Fruit fly (Drosophila melanogaster) whole organism, embryonic: ENCODE measurements around the gene Spec2.
A peak's percentile ranks its signal among the peaks of the same experiment; 100 is the strongest.

ENCODE experiments used
- Bdp1 ChIP-seq: fragments of 200-800 bp; sonication (Bioruptor generic); optimal IDR thresholded peaks from 3 replicates; lab custom pipeline; 2016; ENCODE audit warnings: missing biosample characterization, missing genetic modification characterization
- CG10267 ChIP-seq: fragments of 200-800 bp; sonication (Bioruptor generic); optimal IDR thresholded peaks from 2 replicates; lab custom pipeline; 2018; ENCODE audit warnings: missing biosample characterization, mild to moderate bottlenecking, missing genetic modification characterization, moderate library complexity
- CG10321 ChIP-seq: fragments of 200-800 bp; sonication (Bioruptor generic); IDR thresholded peaks from 2 replicates; pipeline ENCODE4 v1.3.6; 2022; ENCODE audit warnings: missing biosample characterization, missing genetic modification characterization
- CG10654 ChIP-seq: fragments of 200-800 bp; sonication (Bioruptor generic); optimal IDR thresholded peaks from 2 replicates; lab custom pipeline; 2016; ENCODE audit warnings: missing biosample characterization, missing genetic modification characterization
- CG11696 ChIP-seq: fragments of 200-800 bp; sonication (Bioruptor generic); IDR thresholded peaks from 2 replicates; pipeline ENCODE4 v1.3.6; 2022; ENCODE audit warnings: missing biosample characterization, missing genetic modification characterization
- CG12299 ChIP-seq: fragments of 200-800 bp; sonication (Bioruptor generic); optimal IDR thresholded peaks from 2 replicates; lab custom pipeline; 2018; ENCODE audit warnings: missing biosample characterization, mild to moderate bottlenecking, missing genetic modification characterization
- CG13424 ChIP-seq: fragments of 200-800 bp; sonication (Bioruptor generic); optimal IDR thresholded peaks from 2 replicates; lab custom pipeline; 2019; ENCODE audit warnings: missing biosample characterization, mild to moderate bottlenecking, missing genetic modification characterization, moderate library complexity
- CG1602 ChIP-seq: fragments of 200-800 bp; sonication (Bioruptor generic); optimal IDR thresholded peaks from 3 replicates; lab custom pipeline; 2016; ENCODE audit warnings: missing biosample characterization, missing genetic modification characterization
- CG1603 ChIP-seq: fragments of 200-800 bp; sonication (Bioruptor generic); optimal IDR thresholded peaks from 2 replicates; lab custom pipeline; 2019; ENCODE audit warnings: missing biosample characterization, mild to moderate bottlenecking, missing genetic modification characterization, moderate library complexity
- CG17361 ChIP-seq: fragments of 200-800 bp; sonication (Bioruptor generic); IDR thresholded peaks from 3 replicates; pipeline ENCODE4 v1.3.6; 2022; ENCODE audit warnings: missing biosample characterization, missing genetic modification characterization
- CG17568 ChIP-seq: fragments of 200-800 bp; sonication (Bioruptor generic); optimal IDR thresholded peaks from 2 replicates; lab custom pipeline; 2018; ENCODE audit warnings: missing biosample characterization, mild to moderate bottlenecking, missing genetic modification characterization, moderate library complexity
- CG2116 ChIP-seq: fragments of 200-800 bp; sonication (Bioruptor generic); optimal IDR thresholded peaks from 3 replicates; lab custom pipeline; 2018; ENCODE audit warnings: missing biosample characterization, mild to moderate bottlenecking, missing genetic modification characterization
- CG2199 ChIP-seq: fragments of 200-800 bp; sonication (Bioruptor generic); IDR thresholded peaks from 3 replicates; pipeline ENCODE4 v1.3.6; 2022; ENCODE audit warnings: missing biosample characterization, missing genetic modification characterization
- CG2202 ChIP-seq: fragments of 200-800 bp; sonication (Bioruptor generic); optimal IDR thresholded peaks from 2 replicates; lab custom pipeline; 2018; ENCODE audit warnings: missing biosample characterization, mild to moderate bottlenecking, missing genetic modification characterization
- CG30431 ChIP-seq: fragments of 200-800 bp; sonication (Bioruptor generic); optimal IDR thresholded peaks from 2 replicates; lab custom pipeline; 2017; ENCODE audit warnings: missing biosample characterization, missing genetic modification characterization
- CG3995 ChIP-seq: fragments of 200-800 bp; sonication (Bioruptor generic); optimal IDR thresholded peaks from 3 replicates; lab custom pipeline; 2016; ENCODE audit warnings: missing biosample characterization, missing genetic modification characterization
- CG4360 ChIP-seq: fragments of 200-800 bp; sonication (Bioruptor generic); IDR thresholded peaks from 2 replicates; pipeline ENCODE4 v1.3.6; 2022; ENCODE audit warnings: missing biosample characterization, missing genetic modification characterization
- CG4424 ChIP-seq: fragments of 200-800 bp; sonication (Bioruptor generic); optimal IDR thresholded peaks from 3 replicates; lab custom pipeline; 2016; ENCODE audit warnings: missing biosample characterization, missing genetic modification characterization
- CG7357 ChIP-seq: fragments of 200-800 bp; sonication (Bioruptor generic); IDR thresholded peaks from 3 replicates; pipeline ENCODE4 v1.3.6; 2022; ENCODE audit warnings: missing biosample characterization, missing genetic modification characterization
- CG8281 ChIP-seq: fragments of 200-800 bp; sonication (Bioruptor generic); optimal IDR thresholded peaks from 2 replicates; lab custom pipeline; 2018; ENCODE audit warnings: missing biosample characterization, mild to moderate bottlenecking, missing genetic modification characterization, moderate library complexity
- CG9437 ChIP-seq: fragments of 200-800 bp; sonication (Bioruptor generic); optimal IDR thresholded peaks from 2 replicates; lab custom pipeline; 2018; ENCODE audit warnings: missing biosample characterization, mild to moderate bottlenecking, missing genetic modification characterization
- CG9727 ChIP-seq: fragments of 200-800 bp; sonication (Bioruptor generic); optimal IDR thresholded peaks from 3 replicates; lab custom pipeline; 2017; ENCODE audit warnings: missing biosample characterization, mild to moderate bottlenecking, missing genetic modification characterization
- CG9817 ChIP-seq: fragments of 200-800 bp; sonication (Bioruptor generic); optimal IDR thresholded peaks from 2 replicates; lab custom pipeline; 2018; ENCODE audit warnings: missing biosample characterization, mild to moderate bottlenecking, missing genetic modification characterization, moderate library complexity
- D19B ChIP-seq: fragments of 200-800 bp; sonication (Bioruptor generic); optimal IDR thresholded peaks from 2 replicates; lab custom pipeline; 2017; ENCODE audit warnings: missing biosample characterization, mild to moderate bottlenecking, missing genetic modification characterization
- Dad ChIP-seq: fragments of 200-800 bp; sonication (Bioruptor generic); optimal IDR thresholded peaks from 3 replicates; lab custom pipeline; 2016; ENCODE audit warnings: missing biosample characterization, missing genetic modification characterization
- Dbx ChIP-seq: fragments of 200-800 bp; sonication (Bioruptor generic); IDR thresholded peaks from 3 replicates; pipeline ENCODE4 v1.3.6; 2022; ENCODE audit warnings: missing biosample characterization, missing genetic modification characterization
- Deaf1 ChIP-seq: fragments of 200-800 bp; optimal IDR thresholded peaks from 3 replicates; lab custom pipeline; 2019; ENCODE audit warnings: missing biosample characterization, mild to moderate bottlenecking, missing genetic modification characterization, moderate library complexity
- Dfd ChIP-seq, 2 experiments: fragments of >200 bp; optimal IDR thresholded peaks; 2 replicates each; lab custom pipeline; 2017; ENCODE audit warnings: missing biosample characterization in 2 of 2, missing genetic modification characterization in 2 of 2
- Hand ChIP-seq: fragments of 200-800 bp; sonication (Bioruptor generic); optimal IDR thresholded peaks from 2 replicates; lab custom pipeline; 2017; ENCODE audit warnings: mild to moderate bottlenecking, missing biosample characterization, missing genetic modification reagents, missing genetic modification characterization
- Hr3 ChIP-seq: fragments of 200-800 bp; sonication (Bioruptor generic); optimal IDR thresholded peaks from 3 replicates; lab custom pipeline; 2016; ENCODE audit warnings: missing biosample characterization, missing genetic modification characterization
- Hr78 ChIP-seq, 2 experiments: fragments of 200-800 bp in 1 of 2; fragments of >200 bp in 1 of 2; sonication (Bioruptor generic) in 1 of 2; optimal IDR thresholded peaks; 2 replicates each; lab custom pipeline; 2017 to 2019; ENCODE audit warnings: missing biosample characterization in 2 of 2, missing genetic modification characterization in 2 of 2, mild to moderate bottlenecking in 1 of 2, moderate library complexity in 1 of 2
- Jarid2 ChIP-seq: fragments of 200-800 bp; sonication (Bioruptor generic); optimal IDR thresholded peaks from 3 replicates; lab custom pipeline; 2017; ENCODE audit warnings: mild to moderate bottlenecking, missing biosample characterization, missing genetic modification reagents, missing genetic modification characterization
- Lim3 ChIP-seq: fragments of 200-800 bp; sonication (Bioruptor generic); IDR thresholded peaks from 2 replicates; pipeline ENCODE4 v1.3.6; 2022; ENCODE audit warnings: missing biosample characterization, missing genetic modification characterization
- Mad ChIP-seq: fragments of 200-800 bp; sonication (Bioruptor generic); optimal IDR thresholded peaks from 2 replicates; lab custom pipeline; 2016; ENCODE audit warnings: missing biosample characterization, missing genetic modification characterization
- Meics ChIP-seq: fragments of 200-800 bp; sonication (Bioruptor generic); optimal IDR thresholded peaks from 2 replicates; lab custom pipeline; 2017; ENCODE audit warnings: missing biosample characterization, mild to moderate bottlenecking, missing genetic modification characterization
- Neu2 ChIP-seq: fragments of 200-800 bp; sonication (Bioruptor generic); optimal IDR thresholded peaks from 3 replicates; lab custom pipeline; 2016; ENCODE audit warnings: missing biosample characterization, missing genetic modification characterization, borderline replicate concordance
- Rx ChIP-seq: fragments of 200-800 bp; sonication (Bioruptor generic); IDR thresholded peaks from 2 replicates; pipeline ENCODE4 v1.3.6; 2022; ENCODE audit warnings: missing biosample characterization, missing genetic modification characterization
- br ChIP-seq: fragments of >200 bp; optimal IDR thresholded peaks from 2 replicates; lab custom pipeline; 2017
- cwo ChIP-seq: fragments of 200-800 bp; sonication (Bioruptor generic); optimal IDR thresholded peaks from 3 replicates; lab custom pipeline; 2017; ENCODE audit warnings: missing biosample characterization, missing genetic modification characterization, mild to moderate bottlenecking, moderate library complexity, missing genetic modification reagents
- eyg ChIP-seq: fragments of 200-800 bp; sonication (Bioruptor generic); optimal IDR thresholded peaks from 3 replicates; lab custom pipeline; 2016; ENCODE audit warnings: missing biosample characterization, missing genetic modification characterization
- gcm2 ChIP-seq: fragments of 200-800 bp; sonication (Bioruptor generic); optimal IDR thresholded peaks from 2 replicates; lab custom pipeline; 2016; ENCODE audit warnings: missing biosample characterization, missing genetic modification characterization
- gfzf ChIP-seq: fragments of 200-800 bp; sonication (Bioruptor generic); optimal IDR thresholded peaks from 2 replicates; lab custom pipeline; 2016; ENCODE audit warnings: missing biosample characterization, mild to moderate bottlenecking, missing genetic modification characterization, moderate library complexity
- jing ChIP-seq: fragments of 200-800 bp; sonication (Bioruptor generic); optimal IDR thresholded peaks from 2 replicates; lab custom pipeline; 2018; ENCODE audit warnings: missing biosample characterization, mild to moderate bottlenecking, missing genetic modification characterization
- mld ChIP-seq: fragments of 200-800 bp; sonication (Bioruptor generic); IDR thresholded peaks from 3 replicates; pipeline ENCODE4 v1.3.6; 2022; ENCODE audit warnings: missing biosample characterization, missing genetic modification characterization; ENCODE audit not compliant: partially characterized antibody
- oc ChIP-seq: fragments of 200-800 bp; sonication (Bioruptor generic); optimal IDR thresholded peaks from 2 replicates; lab custom pipeline; 2018; ENCODE audit warnings: missing biosample characterization, mild to moderate bottlenecking, missing genetic modification characterization, moderate library complexity
- pb ChIP-seq: fragments of 200-800 bp; sonication (Bioruptor generic); optimal IDR thresholded peaks from 3 replicates; lab custom pipeline; 2016; ENCODE audit warnings: missing biosample characterization, missing genetic modification characterization
- pita ChIP-seq: fragments of 200-800 bp; sonication (Bioruptor generic); optimal IDR thresholded peaks from 2 replicates; lab custom pipeline; 2017; ENCODE audit warnings: missing biosample characterization, mild to moderate bottlenecking, missing genetic modification characterization
- repo ChIP-seq: fragments of 200-800 bp; sonication (Bioruptor generic); optimal IDR thresholded peaks from 2 replicates; lab custom pipeline; 2016; ENCODE audit warnings: missing biosample characterization, missing genetic modification characterization
- trh ChIP-seq: fragments of 200-800 bp; sonication (Bioruptor generic); optimal IDR thresholded peaks from 2 replicates; lab custom pipeline; 2016; ENCODE audit warnings: missing biosample characterization, missing genetic modification characterization
- tx ChIP-seq: fragments of 200-800 bp; sonication (Bioruptor generic); optimal IDR thresholded peaks from 2 replicates; lab custom pipeline; 2016; ENCODE audit warnings: missing biosample characterization, missing genetic modification characterization
- zen2 ChIP-seq: fragments of 200-800 bp; sonication (Bioruptor generic); IDR thresholded peaks from 3 replicates; pipeline ENCODE4 v1.3.6; 2022; ENCODE audit warnings: missing biosample characterization, missing genetic modification characterization; ENCODE audit not compliant: partially characterized antibody

Gene Spec2

DNA sequence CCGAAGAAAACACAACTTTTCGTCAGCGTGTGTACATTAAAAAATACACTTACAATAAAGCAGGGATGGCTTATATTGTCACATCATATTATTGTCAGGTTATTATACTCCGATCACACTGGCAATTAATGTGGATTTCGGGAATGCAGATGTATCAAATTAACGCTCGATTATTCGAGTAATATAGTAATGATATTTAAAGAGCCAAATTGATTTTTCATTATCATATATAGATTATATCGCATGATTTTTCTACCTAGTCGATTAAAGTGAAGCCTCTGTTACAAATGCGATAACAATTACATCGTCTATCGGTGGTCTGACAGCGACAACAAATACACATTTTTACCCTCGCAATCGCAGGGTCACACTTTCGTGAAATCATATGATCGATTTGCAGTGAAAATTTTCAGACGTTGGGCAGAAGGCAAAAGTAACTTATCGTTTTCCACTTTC lies 32.5 kb downstream of the Spec2 start, which contains the start of the genes noi and Vha26 (continued):
- TF ChIP-seq Bdp1 (GFP tag; lab: Kevin White, UChicago) (peak; percentile 35), CG2202 (tag; lab: Kevin White, UChicago) (peak; percentile 50), gcm2 (GFP tag; lab: Kevin White, UChicago) (no peak), repo (GFP tag; lab: Kevin White, UChicago) (no peak), CG17568 (no peak), Dbx (0 out of 3 replicates have a peak, but pooled peaks have one; percentile 19), CG9817 (tag; lab: Kevin White, UChicago) (no peak), eyg (GFP tag; lab: Kevin White, UChicago) (no peak), Dad (no peak), Neu2 (no peak), CG9437 (GFP tag; lab: Kevin White, UChicago) (no peak), gfzf (GFP tag; lab: Kevin White, UChicago) (peak; percentile 68), CG17361 (peak; percentile 74; the same call in 2 of the 3 replicates), Hr78 (GFP tag; optimal IDR thresholded peaks at IDR 0.05; lab: Kevin White, UChicago) (peak in 1 of 2 experiments; percentile 54), CG9727 (GFP tag; lab: Kevin White, UChicago) (peak; percentile 60), CG11696 (no peak), br (lab: Kevin White, UChicago) (no peak), CG8281 (tag; lab: Kevin White, UChicago) (no peak), zen2 (GFP tag; lab: Robert Waterston, UW) (no peak), CG1602 (GFP tag; lab: Kevin White, UChicago) (no peak), CG10267 (peak; percentile 72), jing (no peak), trh (no peak), CG2199 (GFP tag; lab: Robert Waterston, UW) (no peak), CG10321 (GFP tag; lab: Robert Waterston, UW) (no peak), CG7357 (GFP tag; lab: Robert Waterston, UW) (peak; percentile 98), CG12299 (tag; lab: Kevin White, UChicago) (no peak), CG2116 (peak; percentile 76), Mad (peak; percentile 13), D19B (GFP tag; lab: Kevin White, UChicago) (no peak), CG10654 (peak; percentile 33), CG4360 (GFP tag; lab: Robert Waterston, UW) (no peak), Jarid2 (GFP tag; lab: Kevin White, UChicago) (no peak), cwo (no peak), oc (tag; lab: Kevin White, UChicago) (no peak), Rx (GFP tag; lab: Robert Waterston, UW) (no peak), Dfd (GFP tag; optimal IDR thresholded peaks at IDR 0.05; lab: Kevin White, UChicago) (peak in 1 of 2 experiments; percentile 90), pb (GFP tag; lab: Kevin White, UChicago) (no peak), Hand (GFP tag; lab: Kevin White, UChicago) (no peak), CG1603 (tag; lab: Kevin White, UChicago) (peak; percentile 85), Hr3 (peak; percentile 28), pita (GFP tag; lab: Kevin White, UChicago) (no peak), CG30431 (GFP tag; lab: Kevin White, UChicago) (no peak), Lim3 (no peak), tx (GFP tag; lab: Kevin White, UChicago) (no peak), CG13424 (peak; percentile 63), mld (GFP tag; lab: Robert Waterston, UW) (no peak), CG4424 (GFP tag; lab: Kevin White, UChicago) (peak; percentile 3), Meics (peak; percentile 2), CG3995 (GFP tag; lab: Kevin White, UChicago) (peak; percentile 85), Deaf1 (peak; percentile 19)
